Worm (Caenorhabditis elegans): ENCODE measurements around the gene C34D10.1.

Gene C34D10.1

ce11 chrX:8030032-8030431 lies 753 bp downstream of the C34D10.1 start:
- TF ChIP-seq ama-1 (optimal IDR thresholded peaks at IDR 0.05) (no peak), daf-8 (GFP tag; IDR thresholded peaks at IDR 0.05) (no peak), mxl-3 (GFP tag; optimal IDR thresholded peaks at IDR 0.05) (no peak), lin-1 (GFP tag; IDR thresholded peaks at IDR 0.05) (no peak), unc-62 (GFP tag; optimal IDR thresholded peaks at IDR 0.05 in 1 of 2) (peak in 1 of 2 experiments; percentile 68), unc-62 (tag; optimal IDR thresholded peaks at IDR 0.05) (no peak), aha-1 (tag) (peak; percentile 32)

- peak; percentile 73 for TF ChIP-seq unc-39 (tag; optimal IDR thresholded peaks at IDR 0.05)
- TF ChIP-seq spr-3 (GFP tag; optimal IDR thresholded peaks at IDR 0.05), result peak; percentile 96
- peak; percentile 82 for TF ChIP-seq D1046.2 (GFP tag; IDR thresholded peaks at IDR 0.05)
- peak; percentile 5 for TF ChIP-seq ceh-62 (tag; optimal IDR thresholded peaks at IDR 0.05)
- TF ChIP-seq Y75B8A.6 (GFP tag; IDR thresholded peaks at IDR 0.05), result peak; percentile 52; the same call in 1 of the 2 replicates
- TF ChIP-seq dmd-9 (GFP tag; IDR thresholded peaks at IDR 0.05), result peak; percentile 81
- TF ChIP-seq R02D3.7 (tag; optimal IDR thresholded peaks at IDR 0.05), result peak; percentile 9
- TF ChIP-seq hlh-30 (tag; optimal IDR thresholded peaks at IDR 0.05; ENCODE audit: insufficient read depth), result peak; percentile 96
- TF ChIP-seq Y105C5A.15 (GFP tag; IDR thresholded peaks at IDR 0.05), result peak; percentile 59; the same call in 1 of the 2 replicates
- peak; percentile 100 for TF ChIP-seq aha-1 (tag)
- TF ChIP-seq lsy-2 (tag; optimal IDR thresholded peaks at IDR 0.05), result peak; percentile 96 to 97
- TF ChIP-seq ctbp-1 (GFP tag; IDR thresholded peaks at IDR 0.05), result peak; percentile 98
- TF ChIP-seq F49E8.2 (tag; optimal IDR thresholded peaks at IDR 0.05; ENCODE audit: borderline replicate concordance), result peak; percentile 4
- TF ChIP-seq nhr-111 (GFP tag; optimal IDR thresholded peaks at IDR 0.05), result peak; percentile 43
- peak; percentile 98 for TF ChIP-seq nhr-42 (GFP tag; IDR thresholded peaks at IDR 0.05)
- TF ChIP-seq ZK337.2 (GFP tag; IDR thresholded peaks at IDR 0.05), result peak; percentile 93
- 0 out of 2 replicates have a peak, but pooled peaks have one; percentile 59 for TF ChIP-seq tag-97 (GFP tag; IDR thresholded peaks at IDR 0.05)
- peak; percentile 97 for TF ChIP-seq nhr-48 (tag; optimal IDR thresholded peaks at IDR 0.05)
- peak; percentile 61 for TF ChIP-seq pqm-1 (tag; optimal IDR thresholded peaks at IDR 0.05)
- TF ChIP-seq vab-7 (GFP tag; IDR thresholded peaks at IDR 0.05), result peak; percentile 84
- peak; percentile 84 for TF ChIP-seq zfp-2 (tag; optimal IDR thresholded peaks at IDR 0.05)
- peak; percentile 84; the same call in 1 of the 2 replicates for TF ChIP-seq F44E2.7 (GFP tag; IDR thresholded peaks at IDR 0.05)
- TF ChIP-seq daf-16 (GFP tag; optimal IDR thresholded peaks at IDR 0.05), result peak; percentile 96 to 98
- TF ChIP-seq daf-16 (tag; optimal IDR thresholded peaks at IDR 0.05), result peak; percentile 60
- TF ChIP-seq madf-5 (GFP tag; IDR thresholded peaks at IDR 0.05), result peak; percentile 69 to 94; a peak in 3 of 4 replicates
- peak; percentile 43 for TF ChIP-seq nhr-41 (GFP tag; IDR thresholded peaks at IDR 0.05)
- no peak for TF ChIP-seq cey-2 (tag; optimal IDR thresholded peaks at IDR 0.05; ENCODE audit: borderline replicate concordance, insufficient read depth)
- peak; percentile 49 to 77 for TF ChIP-seq ZK546.5 (tag; optimal IDR thresholded peaks at IDR 0.05)
- TF ChIP-seq lin-13 (GFP tag; optimal IDR thresholded peaks at IDR 0.05), result peak; percentile 83
- TF ChIP-seq nhr-25 (tag; optimal IDR thresholded peaks at IDR 0.05; ENCODE audit: borderline replicate concordance, insufficient read depth), result peak; percentile 88
- peak; percentile 81 for TF ChIP-seq lin-38 (GFP tag; IDR thresholded peaks at IDR 0.05)
- TF ChIP-seq rbr-2 (tag; optimal IDR thresholded peaks at IDR 0.05), result peak; percentile 98
- TF ChIP-seq spr-1 (tag; optimal IDR thresholded peaks at IDR 0.05), result peak; percentile 97
- TF ChIP-seq nhr-6 (tag; optimal IDR thresholded peaks at IDR 0.05), result peak; percentile 98
- TF ChIP-seq nhr-76 (tag; optimal IDR thresholded peaks at IDR 0.05), result peak; percentile 79
- peak; percentile 94 for TF ChIP-seq mdt-29 (GFP tag; IDR thresholded peaks at IDR 0.05)
- TF ChIP-seq unc-130 (GFP tag; optimal IDR thresholded peaks at IDR 0.05), result no peak
- TF ChIP-seq tra-1 (GFP tag; IDR thresholded peaks at IDR 0.05), result peak; percentile 95
- TF ChIP-seq lin-39 (tag; optimal IDR thresholded peaks at IDR 0.05), result peak; percentile 93
- peak; percentile 96 for TF ChIP-seq F10B5.3 (tag; optimal IDR thresholded peaks at IDR 0.05)
- TF ChIP-seq mes-2 (tag; optimal IDR thresholded peaks at IDR 0.05; ENCODE audit: poor library complexity, severe bottlenecking), result peak; percentile 98
- peak; percentile 92 for TF ChIP-seq T20F7.1 (GFP tag; optimal IDR thresholded peaks at IDR 0.05)
- peak; percentile 89 for TF ChIP-seq mxl-3 (GFP tag; optimal IDR thresholded peaks at IDR 0.05)
These were observed 7.1 kb downstream of the C34D10.1 start for ce11 chrX:8036219-8036883.
